Worm (Caenorhabditis elegans) whole organism, L4/young adult: Measurements from ENCODE around the gene kgb-1.

Source experiments
- W03F9.2 ChIP-seq: fragments of 150-350 bp; optimal IDR thresholded peaks from 2 replicates; lab custom pipeline; 2014; ENCODE audit warnings: missing biosample characterization, missing genetic modification characterization
- dao-5 ChIP-seq: sonication (generic microtip); optimal IDR thresholded peaks from 2 replicates; lab custom pipeline; 2016; ENCODE audit warnings: missing genotype, missing genetic modification characterization, moderate library complexity, missing compliant biosample characterization
- him-1 ChIP-seq: sonication (generic microtip); optimal IDR thresholded peaks from 2 replicates; lab custom pipeline; 2016; ENCODE audit warnings: missing genotype, missing genetic modification reagents, missing genetic modification characterization, missing compliant biosample characterization

ce11 chrIV:390279-390678 lies 19.6 kb downstream of the kgb-1 start, which contains the start of the genes ears-2 and uncp-18:
- TF ChIP-seq dao-5 (tag; lab: Kevin White, UChicago) (peak; percentile 69), him-1 (peak; percentile 65), W03F9.2 (tag; lab: Kevin White, UChicago) (peak; percentile 96)
